Worm (Caenorhabditis elegans) whole organism, dauer: Measurements from ENCODE around the gene C34B4.4.
"Not testable (repeated sequence)": the region's sequence is repeated elsewhere in the genome, so short reads cannot be mapped to it uniquely, and the experiment has no call there.

Source experiments
- unc-62 ChIP-seq: sonication (generic microtip); optimal IDR thresholded peaks from 2 replicates; lab custom pipeline; 2017; ENCODE audit warnings: missing biosample characterization, missing genetic modification reagents, missing genetic modification characterization

C34B4.4 gene

ce11 chrV:13114552-13115237 lies 24.5 kb downstream of the C34B4.4 start:
- TF ChIP-seq unc-62 (GFP tag; lab: Kevin White, UChicago) = no peak

ce11 chrV:13116114-13116603 lies 26.0 kb downstream of the C34B4.4 start, which contains the start of gene acly-2:
Gene acly-2, plus strand, starts transcription at chrV:13116488.
- TF ChIP-seq unc-62 (GFP tag; lab: Kevin White, UChicago) = no peak

DNA sequence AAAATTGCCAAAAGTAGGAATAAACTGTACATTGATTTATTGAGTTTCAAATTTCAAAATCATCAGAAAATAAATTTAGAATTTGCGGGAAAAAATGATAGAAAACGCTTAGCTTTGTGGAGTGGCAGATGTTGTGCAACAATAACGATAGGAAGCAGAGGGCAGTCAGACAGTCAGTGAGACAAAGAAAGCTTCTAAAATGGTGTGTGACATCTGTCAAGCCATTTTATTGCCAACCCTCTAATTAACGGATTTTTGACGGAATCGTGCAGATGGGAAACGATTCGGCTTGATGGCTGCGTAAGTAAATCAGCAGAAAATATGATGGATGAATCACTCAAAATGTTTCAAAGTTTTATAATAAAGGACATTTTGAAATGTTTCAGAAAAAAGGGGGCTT lies 29.9 kb downstream of the C34B4.4 start, which contains the start of gene max-1:
max-1 (minus strand) TSS at position 124 of the 400 bp plus-strand sequence.
- no peak for TF ChIP-seq unc-62 (GFP tag; lab: Kevin White, UChicago)

ce11 chrV:13121266-13121665 lies 31.1 kb downstream of the C34B4.4 start:
- TF ChIP-seq unc-62 (GFP tag; lab: Kevin White, UChicago) = no peak

DNA sequence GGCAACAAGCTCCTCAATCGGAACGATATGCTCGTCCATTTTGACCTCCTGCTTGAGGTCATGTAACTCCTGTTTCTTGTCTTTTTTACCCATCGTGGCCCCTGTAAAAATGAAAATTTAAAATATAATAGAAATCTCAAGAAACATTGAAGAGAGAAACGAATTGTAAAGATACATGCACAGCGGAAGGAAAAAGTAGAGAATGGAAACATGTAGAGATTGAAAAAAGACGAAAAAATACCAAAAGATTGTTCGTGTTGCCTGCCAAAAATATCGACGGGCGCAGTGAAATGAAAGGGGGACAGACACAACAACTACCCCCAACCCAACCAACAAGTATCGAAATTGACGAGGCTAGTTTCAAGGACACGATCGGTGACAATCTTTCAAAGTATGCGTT lies 39.7 kb downstream of the C34B4.4 start, which contains the start of gene eat-6:
eat-6 (minus strand) TSS at position 101 of the 400 bp plus-strand sequence.
- TF ChIP-seq unc-62 (GFP tag; lab: Kevin White, UChicago) = no peak

- no peak for TF ChIP-seq unc-62 (GFP tag; lab: Kevin White, UChicago)
These were observed 40.2 kb downstream of the C34B4.4 start for ce11 chrV:13130439-13130840.

ce11 chrV:13131487-13131886 lies 41.3 kb downstream of the C34B4.4 start:
- TF ChIP-seq unc-62 (GFP tag; lab: Kevin White, UChicago) = no peak

- no peak for TF ChIP-seq unc-62 (GFP tag; lab: Kevin White, UChicago)
These were observed 43.2 kb downstream of the C34B4.4 start, which contains the start of gene B0365.9 for ce11 chrV:13133380-13133779. Gene B0365.9, minus strand, starts transcription at chrV:13133565.

- not testable (repeated sequence) for TF ChIP-seq unc-62 (GFP tag; lab: Kevin White, UChicago)
These were observed 44.6 kb downstream of the C34B4.4 start, which contains the start of gene clec-225 for ce11 chrV:13134786-13135185. Gene clec-225, minus strand, starts transcription at chrV:13134886.

ce11 chrV:13137955-13138354 lies 47.8 kb downstream of the C34B4.4 start, which contains the start of gene clec-41:
Gene clec-41, minus strand, starts transcription at chrV:13138101.
- no peak for TF ChIP-seq unc-62 (GFP tag; lab: Kevin White, UChicago)

ce11 chrV:13138681-13139080 lies 48.5 kb downstream of the C34B4.4 start, which contains the start of gene dhc-3:
Gene dhc-3, plus strand, starts transcription at chrV:13138981.
- TF ChIP-seq unc-62 (GFP tag; lab: Kevin White, UChicago) = no peak
